Fruit fly (Drosophila melanogaster) whole organism, embryonic: ENCODE results near the gene CG9393.

Source experiments
- Atf-2 ChIP-seq: fragments of 200-800 bp; sonication (Bioruptor generic); optimal IDR thresholded peaks from 2 replicates; lab custom pipeline; 2016; ENCODE audit warnings: missing biosample characterization, missing genetic modification characterization
- CG11504 ChIP-seq: fragments of 200-800 bp; sonication (Bioruptor generic); optimal IDR thresholded peaks from 3 replicates; lab custom pipeline; 2019; ENCODE audit warnings: missing biosample characterization, mild to moderate bottlenecking, missing genetic modification characterization, moderate library complexity
- CG12071 ChIP-seq: fragments of 200-800 bp; sonication (Bioruptor generic); optimal IDR thresholded peaks from 3 replicates; lab custom pipeline; 2018; ENCODE audit warnings: missing biosample characterization, mild to moderate bottlenecking, missing genetic modification characterization
- CG1233 ChIP-seq: fragments of 200-800 bp; sonication (Bioruptor generic); optimal IDR thresholded peaks from 4 replicates; lab custom pipeline; 2018; ENCODE audit warnings: missing biosample characterization, mild to moderate bottlenecking, missing genetic modification characterization
- CG14050 ChIP-seq: fragments of 200-800 bp; sonication (Bioruptor generic); IDR thresholded peaks from 3 replicates; pipeline ENCODE4 v1.3.6; 2022; ENCODE audit warnings: missing biosample characterization, missing genetic modification characterization
- CG14710 ChIP-seq: fragments of 200-800 bp; sonication (Bioruptor generic); optimal IDR thresholded peaks from 3 replicates; lab custom pipeline; 2019; ENCODE audit warnings: missing biosample characterization, mild to moderate bottlenecking, missing genetic modification characterization, moderate library complexity
- CG14965 ChIP-seq: fragments of 200-800 bp; sonication (Bioruptor generic); optimal IDR thresholded peaks from 2 replicates; lab custom pipeline; 2016; ENCODE audit warnings: missing biosample characterization, missing genetic modification characterization, borderline replicate concordance
- CG1529 ChIP-seq: fragments of 200-800 bp; sonication (Bioruptor generic); optimal IDR thresholded peaks from 3 replicates; lab custom pipeline; 2018; ENCODE audit warnings: missing biosample characterization, missing genetic modification characterization
- CG16863 ChIP-seq: fragments of 200-800 bp; sonication (Bioruptor generic); optimal IDR thresholded peaks from 3 replicates; lab custom pipeline; 2016; ENCODE audit warnings: missing biosample characterization, missing genetic modification characterization
- CG17568 ChIP-seq: fragments of 200-800 bp; sonication (Bioruptor generic); optimal IDR thresholded peaks from 2 replicates; lab custom pipeline; 2018; ENCODE audit warnings: missing biosample characterization, mild to moderate bottlenecking, missing genetic modification characterization, moderate library complexity
- CG3995 ChIP-seq: fragments of 200-800 bp; sonication (Bioruptor generic); optimal IDR thresholded peaks from 3 replicates; lab custom pipeline; 2016; ENCODE audit warnings: missing biosample characterization, missing genetic modification characterization
- CG4328 ChIP-seq: fragments of 200-800 bp; sonication (Bioruptor generic); optimal IDR thresholded peaks from 3 replicates; lab custom pipeline; 2017; ENCODE audit warnings: missing biosample characterization, missing genetic modification reagents, missing genetic modification characterization
- CG6813 ChIP-seq: fragments of 200-800 bp; sonication (Bioruptor generic); optimal IDR thresholded peaks from 2 replicates; lab custom pipeline; 2017; ENCODE audit warnings: missing biosample characterization, missing genetic modification characterization, mild to moderate bottlenecking, moderate library complexity, missing genetic modification reagents
- CG6854 ChIP-seq: fragments of 200-800 bp; sonication (Bioruptor generic); optimal IDR thresholded peaks from 3 replicates; lab custom pipeline; 2017; ENCODE audit warnings: missing biosample characterization, mild to moderate bottlenecking, missing genetic modification characterization
- CG7271 ChIP-seq: fragments of 200-800 bp; sonication (Bioruptor generic); optimal IDR thresholded peaks from 2 replicates; lab custom pipeline; 2018; ENCODE audit warnings: missing biosample characterization, mild to moderate bottlenecking, missing genetic modification characterization, moderate library complexity
- CG8478 ChIP-seq: fragments of >200 bp; optimal IDR thresholded peaks from 2 replicates; lab custom pipeline; 2018
- CG8924 ChIP-seq: fragments of 200-800 bp; optimal IDR thresholded peaks from 3 replicates; lab custom pipeline; 2019; ENCODE audit warnings: missing biosample characterization, mild to moderate bottlenecking, missing genetic modification characterization, moderate library complexity
- CG8944 ChIP-seq: fragments of 200-800 bp; sonication (Bioruptor generic); optimal IDR thresholded peaks from 3 replicates; lab custom pipeline; 2016; ENCODE audit warnings: missing biosample characterization, missing genetic modification characterization
- CG9437 ChIP-seq: fragments of 200-800 bp; sonication (Bioruptor generic); optimal IDR thresholded peaks from 2 replicates; lab custom pipeline; 2018; ENCODE audit warnings: missing biosample characterization, mild to moderate bottlenecking, missing genetic modification characterization
- CHES-1-like ChIP-seq: fragments of 200-800 bp; sonication (Bioruptor generic); optimal IDR thresholded peaks from 2 replicates; lab custom pipeline; 2016; ENCODE audit warnings: missing biosample characterization, missing genetic modification characterization
- CTCF ChIP-seq: fragments of 200-800 bp; sonication (Bioruptor generic); optimal IDR thresholded peaks from 2 replicates; lab custom pipeline; 2017; ENCODE audit warnings: missing biosample characterization, mild to moderate bottlenecking, missing genetic modification characterization, moderate library complexity
- Camta ChIP-seq: fragments of 200-800 bp; sonication (Bioruptor generic); optimal IDR thresholded peaks from 2 replicates; lab custom pipeline; 2016; ENCODE audit warnings: missing biosample characterization, missing genetic modification characterization
- D19A ChIP-seq: fragments of 200-800 bp; optimal IDR thresholded peaks from 3 replicates; lab custom pipeline; 2019; ENCODE audit warnings: missing biosample characterization, mild to moderate bottlenecking, missing genetic modification characterization, moderate library complexity
- ERR ChIP-seq: fragments of 200-800 bp; sonication (Bioruptor generic); optimal IDR thresholded peaks from 2 replicates; lab custom pipeline; 2016; ENCODE audit warnings: missing biosample characterization, missing genetic modification characterization
- Fer3 ChIP-seq: fragments of 200-800 bp; sonication (Bioruptor generic); optimal IDR thresholded peaks from 2 replicates; lab custom pipeline; 2018; ENCODE audit warnings: missing biosample characterization, mild to moderate bottlenecking, missing genetic modification characterization, moderate library complexity
- Hand ChIP-seq: fragments of 200-800 bp; sonication (Bioruptor generic); optimal IDR thresholded peaks from 2 replicates; lab custom pipeline; 2017; ENCODE audit warnings: mild to moderate bottlenecking, missing biosample characterization, missing genetic modification reagents, missing genetic modification characterization
- HmgD ChIP-seq: fragments of 200-800 bp; sonication (Bioruptor generic); optimal IDR thresholded peaks from 3 replicates; lab custom pipeline; 2016; ENCODE audit warnings: missing biosample characterization, missing genetic modification characterization
- Hr78 ChIP-seq, 2 experiments: fragments of 200-800 bp in 1 of 2; fragments of >200 bp in 1 of 2; sonication (Bioruptor generic) in 1 of 2; optimal IDR thresholded peaks; 2 replicates each; lab custom pipeline; 2017 to 2019; ENCODE audit warnings: missing biosample characterization in 2 of 2, missing genetic modification characterization in 2 of 2, mild to moderate bottlenecking in 1 of 2, moderate library complexity in 1 of 2
- Jarid2 ChIP-seq: fragments of 200-800 bp; sonication (Bioruptor generic); optimal IDR thresholded peaks from 3 replicates; lab custom pipeline; 2017; ENCODE audit warnings: mild to moderate bottlenecking, missing biosample characterization, missing genetic modification reagents, missing genetic modification characterization
- Med ChIP-seq: fragments of 200-800 bp; sonication (Bioruptor generic); peaks from one replicate; lab custom pipeline; 2016; ENCODE audit warnings: missing biosample characterization, missing genetic modification characterization, mild to moderate bottlenecking, inconsistent platforms, moderate library complexity
- Neu2 ChIP-seq: fragments of 200-800 bp; sonication (Bioruptor generic); optimal IDR thresholded peaks from 3 replicates; lab custom pipeline; 2016; ENCODE audit warnings: missing biosample characterization, missing genetic modification characterization, borderline replicate concordance
- Side ChIP-seq: fragments of 200-800 bp; sonication (Bioruptor generic); optimal IDR thresholded peaks from 2 replicates; lab custom pipeline; 2016; ENCODE audit warnings: missing biosample characterization, missing genetic modification characterization
- Trl ChIP-seq, 3 experiments: fragments of >200 bp in 2 of 3; fragments of 200-800 bp in 1 of 3; sonication (Bioruptor generic) in 1 of 3; optimal IDR thresholded peaks; 2 replicates in 1 of 3; 3 replicates in 2 of 3; lab custom pipeline; 2016 to 2017; ENCODE audit warnings: missing biosample characterization in 1 of 3, missing genetic modification characterization in 1 of 3
- Vsx1 ChIP-seq: fragments of 200-800 bp; sonication (Bioruptor generic); optimal IDR thresholded peaks from 2 replicates; lab custom pipeline; 2017; ENCODE audit warnings: missing biosample characterization, mild to moderate bottlenecking, missing genetic modification characterization, missing genetic modification reagents
- al ChIP-seq: fragments of 200-800 bp; sonication (Bioruptor generic); IDR thresholded peaks from 2 replicates; pipeline ENCODE4 v1.3.6; 2022; ENCODE audit warnings: missing biosample characterization, missing genetic modification characterization
- ash1 ChIP-seq: fragments of 200-800 bp; sonication (Bioruptor generic); optimal IDR thresholded peaks from 2 replicates; lab custom pipeline; 2018; ENCODE audit warnings: missing biosample characterization, mild to moderate bottlenecking, missing genetic modification characterization
- btn ChIP-seq: fragments of 200-800 bp; sonication (Bioruptor generic); optimal IDR thresholded peaks from 2 replicates; lab custom pipeline; 2016; ENCODE audit warnings: missing biosample characterization, missing genetic modification characterization
- cas ChIP-seq: fragments of 200-800 bp; sonication (Bioruptor generic); IDR thresholded peaks from 2 replicates; pipeline ENCODE4 v1.3.6; 2022; ENCODE audit warnings: missing biosample characterization, missing genetic modification characterization
- cg ChIP-seq: fragments of 200-800 bp; sonication (Bioruptor generic); optimal IDR thresholded peaks from 3 replicates; lab custom pipeline; 2019; ENCODE audit warnings: missing biosample characterization, mild to moderate bottlenecking, missing genetic modification characterization, moderate library complexity
- dpn ChIP-seq, 2 experiments: fragments of 200-800 bp; sonication (Bioruptor generic); optimal IDR thresholded peaks; 3 replicates each; lab custom pipeline; 2016; ENCODE audit warnings: missing biosample characterization in 2 of 2, missing genetic modification characterization in 2 of 2
- ewg ChIP-seq: fragments of 200-800 bp; sonication (Bioruptor generic); optimal IDR thresholded peaks from 3 replicates; lab custom pipeline; 2017; ENCODE audit warnings: mild to moderate bottlenecking, missing biosample characterization, missing genetic modification reagents, missing genetic modification characterization
- ken ChIP-seq: fragments of 200-800 bp; sonication (Bioruptor generic); IDR thresholded peaks from 3 replicates; pipeline ENCODE4 v1.3.6; 2022; ENCODE audit warnings: missing biosample characterization, missing genetic modification characterization
- mirr ChIP-seq: fragments of 200-800 bp; sonication (Bioruptor generic); optimal IDR thresholded peaks from 3 replicates; lab custom pipeline; 2018; ENCODE audit warnings: missing biosample characterization, mild to moderate bottlenecking, missing genetic modification characterization
- ranshi ChIP-seq: fragments of 200-800 bp; sonication (Bioruptor generic); IDR thresholded peaks from 2 replicates; pipeline ENCODE4 v1.3.6; 2022; ENCODE audit warnings: missing biosample characterization, missing genetic modification characterization
- scrt ChIP-seq: fragments of 200-800 bp; sonication (Bioruptor generic); optimal IDR thresholded peaks from 2 replicates; lab custom pipeline; 2018; ENCODE audit warnings: missing biosample characterization, mild to moderate bottlenecking, missing genetic modification characterization, moderate library complexity
- sr ChIP-seq: fragments of 200-800 bp; sonication (Bioruptor generic); IDR thresholded peaks from 3 replicates; pipeline ENCODE4 v1.3.6; 2022; ENCODE audit warnings: missing biosample characterization, missing genetic modification characterization
- sug ChIP-seq: fragments of 200-800 bp; optimal IDR thresholded peaks from 2 replicates; lab custom pipeline; 2019; ENCODE audit warnings: missing biosample characterization, mild to moderate bottlenecking, missing genetic modification characterization, moderate library complexity
- tna ChIP-seq: fragments of 200-800 bp; sonication (Bioruptor generic); IDR thresholded peaks from 2 replicates; pipeline ENCODE4 v1.3.6; 2022; ENCODE audit warnings: missing biosample characterization, missing genetic modification characterization; ENCODE audit not compliant: partially characterized antibody
- vfl ChIP-seq: fragments of 200-800 bp; sonication (Bioruptor generic); optimal IDR thresholded peaks from 2 replicates; lab custom pipeline; 2016; ENCODE audit warnings: missing biosample characterization, missing genetic modification characterization
- yki ChIP-seq: fragments of >200 bp; optimal IDR thresholded peaks from 3 replicates; lab custom pipeline; 2018

Gene CG9393

dm6 chr3R:9551013-9551658 is 12.3 kb downstream of the CG9393 start (continued):
- TF ChIP-seq scrt (GFP tag; lab: Kevin White, UChicago) (peak; percentile 62), Camta (GFP tag; lab: Kevin White, UChicago) (peak; percentile 46), CG14050 (no peak), CG17568 (no peak), Atf-2 (GFP tag; lab: Kevin White, UChicago) (no peak), CHES-1-like (peak; percentile 60), CG8478 (lab: Kevin White, UChicago) (peak; percentile 43), Jarid2 (GFP tag; lab: Kevin White, UChicago) (peak; percentile 52), al (GFP tag; lab: Robert Waterston, UW) (no peak), CG6854 (peak; percentile 71), ewg (GFP tag; lab: Kevin White, UChicago) (peak; percentile 11), sug (peak; percentile 77), cas (GFP tag; lab: Robert Waterston, UW) (no peak), ash1 (GFP tag; lab: Kevin White, UChicago) (peak; percentile 72), Hand (GFP tag; lab: Kevin White, UChicago) (peak; percentile 56), yki (lab: Kevin White, UChicago) (peak; percentile 50), dpn (GFP tag; optimal IDR thresholded peaks at IDR 0.05; lab: Kevin White, UChicago) (peak; percentile 5 to 12), cg (GFP tag; lab: Kevin White, UChicago) (peak; percentile 97), CTCF (GFP tag; lab: Kevin White, UChicago) (peak; percentile 13), CG1233 (peak; percentile 54), CG8924 (tag; lab: Kevin White, UChicago) (peak; percentile 53), CG3995 (GFP tag; lab: Kevin White, UChicago) (peak; percentile 5), CG1529 (no peak), btn (GFP tag; lab: Kevin White, UChicago) (no peak), tna (GFP tag; lab: Robert Waterston, UW) (no peak), ERR (GFP tag; lab: Kevin White, UChicago) (peak; percentile 69), D19A (peak; percentile 0), Neu2 (GFP tag; lab: Kevin White, UChicago) (no peak), CG14965 (GFP tag; lab: Kevin White, UChicago) (no peak), ranshi (GFP tag; lab: Robert Waterston, UW) (no peak), sr (GFP tag; lab: Robert Waterston, UW) (no peak), mirr (GFP tag; lab: Kevin White, UChicago) (peak; percentile 96), CG12071 (GFP tag; lab: Kevin White, UChicago) (peak; percentile 84), Vsx1 (peak; percentile 24), HmgD (GFP tag; lab: Kevin White, UChicago) (peak; percentile 83), CG6813 (GFP tag; lab: Kevin White, UChicago) (peak; percentile 85), ken (GFP tag; lab: Robert Waterston, UW) (no peak), Side (GFP tag; lab: Kevin White, UChicago) (peak; percentile 66), CG4328 (GFP tag; lab: Kevin White, UChicago) (peak; percentile 56), CG14710 (tag; lab: Kevin White, UChicago) (no peak), CG8944 (no peak), CG11504 (tag; lab: Kevin White, UChicago) (no peak), Fer3 (peak; percentile 21), Trl (optimal IDR thresholded peaks at IDR 0.05; lab: Kevin White, UChicago) (peak; percentile 93 to 95), Trl (GFP tag; optimal IDR thresholded peaks at IDR 0.05; lab: Kevin White, UChicago) (peak; percentile 65), CG7271 (tag; lab: Kevin White, UChicago) (no peak), CG9437 (GFP tag; lab: Kevin White, UChicago) (peak; percentile 23), Hr78 (GFP tag; optimal IDR thresholded peaks at IDR 0.05; lab: Kevin White, UChicago) (peak in 1 of 2 experiments; percentile 99), CG16863 (GFP tag; lab: Kevin White, UChicago) (no peak), Med (peak; percentile 91), vfl (no peak)
